Fruit fly (Drosophila melanogaster) whole organism, prepupa: Measurements from ENCODE around the gene Lsp1alpha.

Source experiments
- CG10631 ChIP-seq: fragments of 200-800 bp; sonication (Bioruptor generic); optimal IDR thresholded peaks from 2 replicates; lab custom pipeline; 2016; ENCODE audit warnings: missing biosample characterization, missing genetic modification characterization
- CG10669 ChIP-seq: fragments of 200-800 bp; sonication (Bioruptor generic); optimal IDR thresholded peaks from 3 replicates; lab custom pipeline; 2018; ENCODE audit warnings: missing biosample characterization, mild to moderate bottlenecking, missing genetic modification characterization, moderate library complexity
- CG11294 ChIP-seq: fragments of 200-800 bp; sonication (Bioruptor generic); IDR thresholded peaks from 2 replicates; pipeline ENCODE4 v1.3.6; 2022; ENCODE audit warnings: missing biosample characterization, missing genetic modification characterization
- CG11762 ChIP-seq: fragments of 200-800 bp; sonication (Bioruptor generic); optimal IDR thresholded peaks from 3 replicates; lab custom pipeline; 2016; ENCODE audit warnings: missing biosample characterization, missing genetic modification characterization; ENCODE audit not compliant: insufficient read depth
- CG11902 ChIP-seq: fragments of 200-800 bp; sonication (Bioruptor generic); optimal IDR thresholded peaks from 3 replicates; lab custom pipeline; 2016; ENCODE audit warnings: missing biosample characterization, missing genetic modification characterization
- CG15336 ChIP-seq: fragments of 200-800 bp; sonication (Bioruptor generic); IDR thresholded peaks from 2 replicates; pipeline ENCODE4 v1.3.6; 2022; ENCODE audit warnings: missing biosample characterization, missing genetic modification characterization
- CG1621 ChIP-seq: fragments of 200-800 bp; sonication (Bioruptor generic); optimal IDR thresholded peaks from 3 replicates; lab custom pipeline; 2018; ENCODE audit warnings: missing biosample characterization, mild to moderate bottlenecking, missing genetic modification characterization
- CG16779 ChIP-seq: fragments of 200-800 bp; sonication (Bioruptor generic); optimal IDR thresholded peaks from 3 replicates; lab custom pipeline; 2017; ENCODE audit warnings: missing biosample characterization, mild to moderate bottlenecking, missing genetic modification characterization
- CG3032 ChIP-seq: fragments of 200-800 bp; optimal IDR thresholded peaks from 2 replicates; lab custom pipeline; 2019; ENCODE audit warnings: missing biosample characterization, mild to moderate bottlenecking, missing genetic modification characterization, moderate library complexity
- CG32006 ChIP-seq: fragments of 200-800 bp; sonication (Bioruptor generic); optimal IDR thresholded peaks from 3 replicates; lab custom pipeline; 2017; ENCODE audit warnings: missing biosample characterization, mild to moderate bottlenecking, missing genetic modification characterization
- CG34406 ChIP-seq: fragments of 200-800 bp; sonication (Bioruptor generic); optimal IDR thresholded peaks from 3 replicates; lab custom pipeline; 2016; ENCODE audit warnings: missing biosample characterization, missing genetic modification characterization
- CG3919 ChIP-seq: fragments of 200-800 bp; sonication (Bioruptor generic); optimal IDR thresholded peaks from 3 replicates; lab custom pipeline; 2016; ENCODE audit warnings: missing biosample characterization, missing genetic modification characterization
- CG6163 ChIP-seq: fragments of 200-800 bp; sonication (Bioruptor generic); IDR thresholded peaks from 3 replicates; pipeline ENCODE4 v1.3.6; 2022; ENCODE audit warnings: missing biosample characterization, missing genetic modification characterization
- CG6276 ChIP-seq: fragments of 200-800 bp; sonication (Bioruptor generic); optimal IDR thresholded peaks from 2 replicates; lab custom pipeline; 2017; ENCODE audit warnings: missing biosample characterization, mild to moderate bottlenecking, missing genetic modification characterization
- CG6792 ChIP-seq: fragments of 200-800 bp; sonication (Bioruptor generic); optimal IDR thresholded peaks from 3 replicates; lab custom pipeline; 2016; ENCODE audit warnings: missing biosample characterization, missing genetic modification characterization
- CG6854 ChIP-seq: fragments of 200-800 bp; sonication (Bioruptor generic); optimal IDR thresholded peaks from 2 replicates; lab custom pipeline; 2017; ENCODE audit warnings: missing biosample characterization, mild to moderate bottlenecking, missing genetic modification characterization
- CG8319 ChIP-seq: fragments of 200-800 bp; sonication (Bioruptor generic); optimal IDR thresholded peaks from 3 replicates; lab custom pipeline; 2016; ENCODE audit warnings: missing biosample characterization, missing genetic modification characterization
- CG9139 ChIP-seq: fragments of 200-800 bp; sonication (Bioruptor generic); optimal IDR thresholded peaks from 3 replicates; lab custom pipeline; 2017; ENCODE audit warnings: missing biosample characterization, mild to moderate bottlenecking, missing genetic modification characterization
- Eip75B ChIP-seq: fragments of 200-800 bp; sonication (Bioruptor generic); optimal IDR thresholded peaks from 3 replicates; lab custom pipeline; 2016; ENCODE audit warnings: missing biosample characterization, missing genetic modification characterization
- Eip78C ChIP-seq: fragments of 200-800 bp; sonication (Bioruptor generic); peaks from one replicate; lab custom pipeline; 2016; ENCODE audit warnings: missing biosample characterization, missing genetic modification characterization
- Ets21C ChIP-seq: fragments of 200-800 bp; sonication (Bioruptor generic); optimal IDR thresholded peaks from 3 replicates; lab custom pipeline; 2016; ENCODE audit warnings: missing biosample characterization, missing genetic modification characterization
- Ets96B ChIP-seq: fragments of 200-800 bp; optimal IDR thresholded peaks from 2 replicates; lab custom pipeline; 2019; ENCODE audit warnings: missing biosample characterization, mild to moderate bottlenecking, missing genetic modification characterization, moderate library complexity
- Gug ChIP-seq: fragments of 200-800 bp; sonication (Bioruptor generic); IDR thresholded peaks from 2 replicates; pipeline ENCODE4 v1.3.6; 2022; ENCODE audit warnings: missing biosample characterization, missing genetic modification characterization
- Hr38 ChIP-seq: sonication (Bioruptor generic); optimal IDR thresholded peaks from 2 replicates; lab custom pipeline; 2016; ENCODE audit warnings: missing biosample characterization, missing genetic modification characterization
- Hr4 ChIP-seq: fragments of 200-800 bp; sonication (Bioruptor generic); optimal IDR thresholded peaks from 3 replicates; lab custom pipeline; 2016; ENCODE audit warnings: missing biosample characterization, missing genetic modification characterization
- Lpt ChIP-seq: fragments of 200-800 bp; sonication (Bioruptor generic); optimal IDR thresholded peaks from 3 replicates; lab custom pipeline; 2016; ENCODE audit warnings: missing biosample characterization, missing genetic modification characterization
- Met ChIP-seq: fragments of 200-800 bp; sonication (Bioruptor generic); optimal IDR thresholded peaks from 3 replicates; lab custom pipeline; 2016; ENCODE audit warnings: missing biosample characterization, missing genetic modification characterization
- OdsH ChIP-seq: fragments of 200-800 bp; sonication (Bioruptor generic); optimal IDR thresholded peaks from 3 replicates; lab custom pipeline; 2016; ENCODE audit warnings: missing biosample characterization, missing genetic modification characterization
- Smox ChIP-seq: fragments of 200-800 bp; sonication (Bioruptor generic); optimal IDR thresholded peaks from 3 replicates; lab custom pipeline; 2016; ENCODE audit warnings: missing biosample characterization, missing genetic modification characterization
- Sox102F ChIP-seq: fragments of 200-800 bp; sonication (Bioruptor generic); optimal IDR thresholded peaks from 2 replicates; lab custom pipeline; 2016; ENCODE audit warnings: missing biosample characterization, mild to moderate bottlenecking, missing genetic modification characterization
- Sox14 ChIP-seq: fragments of 200-800 bp; sonication (Bioruptor generic); optimal IDR thresholded peaks from 3 replicates; lab custom pipeline; 2016; ENCODE audit warnings: missing biosample characterization, missing genetic modification characterization
- Sox15 ChIP-seq: fragments of 200-800 bp; sonication (Bioruptor generic); optimal IDR thresholded peaks from 3 replicates; lab custom pipeline; 2016; ENCODE audit warnings: missing biosample characterization, missing genetic modification characterization
- achi ChIP-seq: fragments of 200-800 bp; sonication (Bioruptor generic); optimal IDR thresholded peaks from 3 replicates; lab custom pipeline; 2016; ENCODE audit warnings: missing biosample characterization, missing genetic modification characterization
- dsx ChIP-seq: fragments of 200-800 bp; optimal IDR thresholded peaks from 3 replicates; lab custom pipeline; 2019; ENCODE audit warnings: missing biosample characterization, mild to moderate bottlenecking, missing genetic modification characterization, moderate library complexity; ENCODE audit not compliant: poor library complexity, severe bottlenecking
- eg ChIP-seq: fragments of 200-800 bp; sonication (Bioruptor generic); IDR thresholded peaks from 3 replicates; pipeline ENCODE4 v1.3.6; 2022; ENCODE audit warnings: missing biosample characterization, missing genetic modification characterization
- esn ChIP-seq: fragments of 200-800 bp; sonication (Bioruptor generic); optimal IDR thresholded peaks from 2 replicates; lab custom pipeline; 2016; ENCODE audit warnings: missing biosample characterization, mild to moderate bottlenecking, missing genetic modification characterization, moderate library complexity
- fd59A ChIP-seq: fragments of 200-800 bp; sonication (Bioruptor generic); optimal IDR thresholded peaks from 2 replicates; lab custom pipeline; 2017; ENCODE audit warnings: missing biosample characterization, mild to moderate bottlenecking, missing genetic modification characterization, missing genetic modification reagents
- fd85E ChIP-seq: fragments of 200-800 bp; sonication (Bioruptor generic); optimal IDR thresholded peaks from 3 replicates; lab custom pipeline; 2016; ENCODE audit warnings: missing biosample characterization, missing genetic modification characterization
- lz ChIP-seq: fragments of 200-800 bp; sonication (Bioruptor generic); optimal IDR thresholded peaks from 3 replicates; lab custom pipeline; 2016; ENCODE audit warnings: missing biosample characterization, missing genetic modification characterization
- net ChIP-seq: fragments of 200-800 bp; sonication (Bioruptor generic); optimal IDR thresholded peaks from 3 replicates; lab custom pipeline; 2016; ENCODE audit warnings: missing biosample characterization, missing genetic modification characterization
- pdm3 ChIP-seq: fragments of 200-800 bp; sonication (Bioruptor generic); optimal IDR thresholded peaks from 3 replicates; lab custom pipeline; 2016; ENCODE audit warnings: missing biosample characterization, missing genetic modification characterization
- salr ChIP-seq, 2 experiments: fragments of 200-800 bp; sonication (Bioruptor generic); optimal IDR thresholded peaks; 3 replicates each; lab custom pipeline; 2016 to 2018; ENCODE audit warnings: missing biosample characterization in 2 of 2, missing genetic modification characterization in 2 of 2, mild to moderate bottlenecking in 1 of 2
- spab ChIP-seq: fragments of 200-800 bp; sonication (Bioruptor generic); optimal IDR thresholded peaks from 2 replicates; lab custom pipeline; 2017; ENCODE audit warnings: missing biosample characterization, mild to moderate bottlenecking, missing genetic modification characterization, missing genetic modification reagents
- ss ChIP-seq, 2 experiments: fragments of 200-800 bp; sonication (Bioruptor generic); optimal IDR thresholded peaks; 2 replicates in 1 of 2; 3 replicates in 1 of 2; lab custom pipeline; 2017 to 2018; ENCODE audit warnings: mild to moderate bottlenecking in 2 of 2, missing biosample characterization in 2 of 2, missing genetic modification characterization in 2 of 2, moderate library complexity in 1 of 2
- topi ChIP-seq: fragments of 200-800 bp; sonication (Bioruptor generic); optimal IDR thresholded peaks from 3 replicates; lab custom pipeline; 2016; ENCODE audit warnings: missing biosample characterization, missing genetic modification characterization
- vri ChIP-seq: fragments of 200-800 bp; sonication (Bioruptor generic); optimal IDR thresholded peaks from 3 replicates; lab custom pipeline; 2016; ENCODE audit warnings: missing biosample characterization, mild to moderate bottlenecking, missing genetic modification characterization

Lsp1alpha gene

DNA sequence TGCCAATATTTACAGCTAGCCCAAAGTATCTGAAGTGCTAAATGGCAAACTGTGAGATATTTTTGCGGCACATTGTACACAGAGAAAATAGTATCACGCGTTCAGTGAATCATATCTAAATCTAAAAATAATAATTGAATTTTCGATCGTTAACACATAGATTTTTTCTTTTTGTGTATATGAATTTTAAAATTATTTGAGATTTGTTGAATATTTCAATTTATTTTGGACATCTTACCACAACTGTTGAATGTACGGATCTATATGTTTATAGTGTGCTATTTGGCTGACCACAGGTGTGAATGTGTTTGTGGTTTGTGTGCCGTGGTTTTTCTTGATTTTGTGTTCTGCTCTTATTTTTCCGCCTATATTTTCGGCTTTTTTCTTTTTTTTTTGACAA, 20.3 kb upstream of the Lsp1alpha start (continued):
- peak; percentile 63 for TF ChIP-seq Eip78C
- no peak for TF ChIP-seq CG6792 (GFP tag; lab: Kevin White, UChicago)
- TF ChIP-seq dsx (GFP tag; lab: Kevin White, UChicago): no peak
- TF ChIP-seq CG10669 (GFP tag; lab: Kevin White, UChicago): no peak
- no peak for TF ChIP-seq lz (GFP tag; lab: Kevin White, UChicago)
- TF ChIP-seq CG3919 (GFP tag; lab: Kevin White, UChicago): peak; percentile 27
- peak; percentile 38 for TF ChIP-seq Hr4
- peak; percentile 9 for TF ChIP-seq Sox102F (GFP tag; lab: Kevin White, UChicago)
- TF ChIP-seq Sox14 (GFP tag; lab: Kevin White, UChicago): peak; percentile 3
- TF ChIP-seq fd85E: no peak
- TF ChIP-seq achi (GFP tag; lab: Kevin White, UChicago): peak; percentile 48
- TF ChIP-seq CG1621 (tag; lab: Kevin White, UChicago): no peak
- TF ChIP-seq CG32006 (GFP tag; lab: Kevin White, UChicago): peak; percentile 51
- no peak for TF ChIP-seq Lpt (GFP tag; lab: Kevin White, UChicago)
- TF ChIP-seq vri (GFP tag; lab: Kevin White, UChicago): no peak
- no peak for TF ChIP-seq fd59A
- no peak for TF ChIP-seq CG11902 (GFP tag; lab: Kevin White, UChicago)
- no peak for TF ChIP-seq spab (GFP tag; lab: Kevin White, UChicago)
- no peak for TF ChIP-seq CG11294 (GFP tag; lab: Robert Waterston, UW)
- TF ChIP-seq Gug (GFP tag; lab: Robert Waterston, UW): peak; percentile 51
- peak; percentile 64 for TF ChIP-seq CG15336

DNA sequence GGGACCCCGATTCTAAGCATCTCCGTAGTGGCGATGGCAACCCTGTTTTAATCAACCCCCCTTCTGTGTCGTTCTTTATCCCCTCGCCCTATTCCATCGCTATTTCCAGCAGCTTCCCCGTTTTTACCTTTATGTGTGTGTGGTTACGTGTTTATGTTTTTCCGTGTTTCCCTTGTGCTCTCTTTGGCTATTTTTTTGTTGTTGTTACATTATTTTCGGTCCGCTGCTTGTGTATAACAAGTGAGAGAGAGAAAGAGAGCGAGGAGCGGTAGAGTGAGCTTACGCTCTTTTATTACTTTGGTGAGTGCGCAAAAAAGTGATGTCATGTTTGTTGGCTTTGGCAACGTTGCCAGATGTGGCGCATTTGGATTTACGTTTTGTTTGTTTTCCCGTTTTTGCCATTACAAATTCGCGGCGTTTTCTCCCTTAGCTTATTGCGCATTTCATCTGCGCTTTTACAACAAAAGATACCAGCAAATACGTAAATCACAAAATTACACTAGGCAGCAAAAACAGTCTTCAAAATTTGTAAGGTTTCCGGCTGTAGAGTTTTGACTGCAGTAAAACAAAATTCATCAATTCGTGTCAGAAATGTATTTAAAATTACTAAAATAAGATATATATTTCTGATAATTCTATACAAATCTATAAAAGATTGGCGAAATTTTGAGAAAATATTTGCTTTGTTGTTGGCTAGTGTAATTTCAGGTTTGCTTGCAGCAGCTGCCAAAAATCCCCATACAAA, 19.7 kb upstream of the Lsp1alpha start:
- no peak for TF ChIP-seq Ets21C
- peak; percentile 30 for TF ChIP-seq topi (GFP tag; lab: Kevin White, UChicago)
- peak; percentile 23 for TF ChIP-seq lz (GFP tag; lab: Kevin White, UChicago)
- no peak for TF ChIP-seq fd59A
- no peak for TF ChIP-seq fd85E
- TF ChIP-seq ss (GFP tag; optimal IDR thresholded peaks at IDR 0.05; lab: Kevin White, UChicago): no peak
- peak; percentile 11 for TF ChIP-seq CG10631 (GFP tag; lab: Kevin White, UChicago)
- TF ChIP-seq CG6276 (GFP tag; lab: Kevin White, UChicago): peak; percentile 32
- TF ChIP-seq Gug (GFP tag; lab: Robert Waterston, UW): peak; percentile 26; the same call in 1 of the 2 replicates
- TF ChIP-seq CG6854 (GFP tag; lab: Kevin White, UChicago): no peak
- peak; percentile 3 for TF ChIP-seq Ets96B (tag; lab: Kevin White, UChicago)
- no peak for TF ChIP-seq pdm3 (GFP tag; lab: Kevin White, UChicago)
- peak; percentile 49 for TF ChIP-seq CG34406
- no peak for TF ChIP-seq Sox15
- peak; percentile 24 for TF ChIP-seq Met (GFP tag; lab: Kevin White, UChicago)
- peak; percentile 55 for TF ChIP-seq CG32006 (GFP tag; lab: Kevin White, UChicago)
- TF ChIP-seq CG11902 (GFP tag; lab: Kevin White, UChicago): peak; percentile 17
- no peak for TF ChIP-seq Eip75B (GFP tag; lab: Kevin White, UChicago)
- TF ChIP-seq CG6792 (GFP tag; lab: Kevin White, UChicago): peak; percentile 37
- TF ChIP-seq Eip78C: peak; percentile 65
- peak; percentile 59 for TF ChIP-seq eg (GFP tag; lab: Robert Waterston, UW)
- TF ChIP-seq CG11294 (GFP tag; lab: Robert Waterston, UW): no peak
- no peak for TF ChIP-seq CG16779 (tag; lab: Kevin White, UChicago)
- peak; percentile 32 for TF ChIP-seq esn (GFP tag; lab: Kevin White, UChicago)
- TF ChIP-seq net (GFP tag; lab: Kevin White, UChicago): peak; percentile 8
- TF ChIP-seq OdsH (GFP tag; lab: Kevin White, UChicago): peak; percentile 23
- no peak for TF ChIP-seq CG8319 (GFP tag; lab: Kevin White, UChicago)
- no peak for TF ChIP-seq CG11762 (GFP tag; lab: Kevin White, UChicago)
- TF ChIP-seq Sox14 (GFP tag; lab: Kevin White, UChicago): no peak
- TF ChIP-seq CG10669 (GFP tag; lab: Kevin White, UChicago): peak; percentile 34
- TF ChIP-seq CG1621 (tag; lab: Kevin White, UChicago): peak; percentile 36
- no peak for TF ChIP-seq spab (GFP tag; lab: Kevin White, UChicago)
- TF ChIP-seq achi (GFP tag; lab: Kevin White, UChicago): peak; percentile 43
- peak; percentile 20 for TF ChIP-seq Smox
- peak in 1 of 2 experiments; percentile 9 for TF ChIP-seq salr (GFP tag; optimal IDR thresholded peaks at IDR 0.05; lab: Kevin White, UChicago)
- no peak for TF ChIP-seq Hr38
- TF ChIP-seq CG15336: peak; percentile 57
- peak; percentile 37 for TF ChIP-seq Hr4
- TF ChIP-seq CG9139 (GFP tag; lab: Kevin White, UChicago): no peak
- TF ChIP-seq CG3032: peak; percentile 23
- TF ChIP-seq CG6163 (GFP tag; lab: Robert Waterston, UW): peak; percentile 56; the same call in 2 of the 3 replicates
